Worm (Caenorhabditis elegans) whole organism, late embryonic: Measurements from ENCODE around the gene srbc-1.

Experiments used
- ahr-1 ChIP-seq: sonication (generic microtip); optimal IDR thresholded peaks from 2 replicates; lab custom pipeline; 2016; ENCODE audit warnings: missing genetic modification characterization, missing compliant biosample characterization
- lin-11 ChIP-seq: fragments of 200-800 bp; sonication (Bioruptor generic); optimal IDR thresholded peaks from 2 replicates; lab custom pipeline; 2018; ENCODE audit warnings: mild to moderate bottlenecking, missing genetic modification characterization, missing compliant biosample characterization
- nfya-1 ChIP-seq: sonication (generic microtip); optimal IDR thresholded peaks from 2 replicates; lab custom pipeline; 2017; ENCODE audit warnings: missing genetic modification characterization, mild to moderate bottlenecking, missing compliant biosample characterization, antibody characterized with exemption, moderate library complexity
- pha-4 ChIP-seq: fragments of 150-350 bp; optimal IDR thresholded peaks from 2 replicates; lab custom pipeline; 2018; ENCODE audit warnings: missing biosample characterization, missing genetic modification reagents, missing genetic modification characterization
- pqm-1 ChIP-seq: sonication (generic microtip); optimal IDR thresholded peaks from 2 replicates; lab custom pipeline; 2016; ENCODE audit warnings: missing genetic modification characterization, missing compliant biosample characterization
- ttx-3 ChIP-seq: sonication (generic microtip); optimal IDR thresholded peaks from 2 replicates; lab custom pipeline; 2016; ENCODE audit warnings: missing genetic modification reagents, missing genetic modification characterization, missing compliant biosample characterization

DNA sequence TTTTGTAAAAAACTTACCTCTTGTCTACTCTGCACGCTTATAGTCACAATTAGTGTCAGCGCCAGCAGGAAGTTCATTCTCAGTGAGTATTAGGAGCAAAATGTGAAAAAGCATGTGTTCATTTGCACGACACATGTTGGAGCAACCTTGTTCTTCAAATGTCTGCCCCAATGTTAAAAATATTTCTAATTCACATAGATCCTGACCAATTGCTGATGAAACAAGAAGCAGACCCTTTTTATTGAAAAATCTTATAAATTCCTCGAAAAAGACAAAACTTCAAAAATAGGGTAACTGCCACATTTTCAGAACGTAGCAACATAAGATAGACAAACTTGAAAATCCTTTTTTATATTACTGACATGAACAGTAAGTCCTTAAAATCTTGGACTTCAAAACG is 22.4 kb upstream of the srbc-1 start, which contains the start of gene C17B7.8:
- no peak for TF ChIP-seq pqm-1 (tag; lab: Kevin White, UChicago)
- no peak for TF ChIP-seq ahr-1 (tag; lab: Kevin White, UChicago)
- TF ChIP-seq ttx-3 (tag; lab: Kevin White, UChicago): no peak
- TF ChIP-seq lin-11: no peak
- no peak for TF ChIP-seq pha-4 (tag; lab: Kevin White, UChicago)
- TF ChIP-seq nfya-1 (tag; lab: Kevin White, UChicago): no peak
